Fruit fly (Drosophila melanogaster): Measurements from ENCODE around the gene Cpr64Ac.

DNA sequence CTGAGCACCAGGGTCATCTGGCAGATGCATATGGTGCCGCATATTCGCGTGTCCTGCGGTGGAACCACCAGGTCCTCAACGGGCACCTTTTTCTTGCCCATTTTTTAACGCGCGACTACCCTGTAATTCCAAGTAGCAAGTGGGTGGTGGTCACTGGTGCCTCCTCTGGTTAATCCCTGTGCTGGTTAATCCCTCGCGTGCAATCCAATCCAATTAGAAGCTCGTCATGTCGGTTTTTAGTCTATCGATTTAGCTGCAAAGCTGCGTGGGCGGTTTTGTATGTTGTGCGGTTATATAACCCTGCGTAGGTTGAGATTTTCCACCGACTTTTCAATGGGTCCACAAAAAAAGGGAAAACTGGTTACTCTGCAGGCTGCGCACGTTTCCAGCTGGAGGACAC lies 28.2 kb downstream of the Cpr64Ac start, which contains the start of gene Teh3:
- TF ChIP-seq eg (GFP tag; IDR thresholded peaks at IDR 0.05), result no peak
- no peak for TF ChIP-seq CG32006 (GFP tag; optimal IDR thresholded peaks at IDR 0.05)
- no peak for TF ChIP-seq CG6854 (GFP tag; optimal IDR thresholded peaks at IDR 0.05)
- TF ChIP-seq ss (GFP tag; optimal IDR thresholded peaks at IDR 0.05), result no peak
- no peak for TF ChIP-seq Sox102F (GFP tag; optimal IDR thresholded peaks at IDR 0.05)
- no peak for TF ChIP-seq Eip93F (GFP tag; optimal IDR thresholded peaks at IDR 0.05)
- TF ChIP-seq Smox (GFP tag; optimal IDR thresholded peaks at IDR 0.05), result no peak
